Worm (Caenorhabditis elegans) whole organism, early embryonic: ENCODE measurements around the gene papl-1.

ENCODE experiments used
- F13C5.2 ChIP-seq: sonication (generic microtip); optimal IDR thresholded peaks from 2 replicates; lab custom pipeline; 2017; ENCODE audit warnings: mild to moderate bottlenecking, missing genetic modification characterization, inconsistent platforms, missing compliant biosample characterization
- ceh-36 ChIP-seq: sonication (generic microtip); optimal IDR thresholded peaks from 2 replicates; lab custom pipeline; 2016; ENCODE audit warnings: missing genetic modification characterization, inconsistent platforms, missing compliant biosample characterization

- no peak for TF ChIP-seq ceh-36 (tag; lab: Kevin White, UChicago)
- TF ChIP-seq F13C5.2 = no peak
These were observed 27.5 kb upstream of the papl-1 start, which contains the start of gene fkb-4 for ce11 chrV:12787026-12787425.
